Fruit fly (Drosophila melanogaster): ENCODE results near the gene IM33.

DNA sequence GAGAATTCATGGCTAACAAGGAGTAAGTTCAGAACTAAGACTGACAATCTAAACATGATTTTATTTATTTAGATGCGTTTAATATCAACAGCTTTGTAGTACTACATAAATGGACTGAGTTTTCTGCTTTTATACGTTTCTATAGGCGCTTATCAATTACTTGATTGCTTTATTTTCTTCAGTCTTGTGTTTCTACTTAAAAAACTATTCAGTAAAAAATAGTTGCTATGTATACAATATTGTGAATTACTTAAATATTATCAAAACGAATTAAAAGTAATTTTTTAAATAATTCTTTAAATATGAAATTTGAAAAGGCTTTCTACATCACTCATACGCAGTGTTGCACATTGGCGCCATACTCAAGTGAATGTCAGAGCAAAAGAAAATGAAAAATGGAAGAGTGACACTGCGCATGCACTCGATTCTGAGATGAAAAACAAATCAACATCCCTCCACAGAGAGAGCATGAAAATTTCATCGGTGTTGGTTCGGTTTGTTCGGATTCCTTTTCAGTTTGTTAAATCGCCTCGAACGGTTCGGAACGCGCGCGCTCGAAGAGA lies 21.3 kb upstream of the IM33 start, which contains the start of the genes lectin-24A and Shaw:
- no peak for TF ChIP-seq psq (optimal IDR thresholded peaks at IDR 0.05)
- no peak for TF ChIP-seq usp (GFP tag; optimal IDR thresholded peaks at IDR 0.05)
